ENCODE assay signal across 3 fruit fly cellular contexts in genomic region chrX:7201364-7201896, dm6.
A peak's percentile ranks its signal among the peaks of the same experiment; 100 is the strongest.
TF ChIP-seq lines count a peak whose summit lies in the region.

No protein-coding gene starts in this region.

- TF ChIP-seq CTCF in whole organism, embryonic (GFP tag; optimal IDR thresholded peaks at IDR 0.05; lab: Kevin White, UChicago): no peak

TF ChIP-seq in whole organism, embryonic, 481 proteins besides CTCF, POLR2A, EP300 and RAD21:
- TF ChIP-seq Drgx (GFP tag; IDR thresholded peaks at IDR 0.05; lab: Robert Waterston, UW): 0 out of 2 replicates have a peak, but pooled peaks have one; percentile 9
- TF ChIP-seq nom (GFP tag; optimal IDR thresholded peaks at IDR 0.05; lab: Kevin White, UChicago): peak; percentile 48
- TF ChIP-seq Spps (tag; optimal IDR thresholded peaks at IDR 0.05; lab: Kevin White, UChicago): no peak
- TF ChIP-seq CG7556 (GFP tag; optimal IDR thresholded peaks at IDR 0.05; lab: Kevin White, UChicago): no peak
- TF ChIP-seq maf-S (GFP tag; optimal IDR thresholded peaks at IDR 0.05; lab: Kevin White, UChicago): no peak
- TF ChIP-seq CG14965 (GFP tag; optimal IDR thresholded peaks at IDR 0.05; lab: Kevin White, UChicago; ENCODE audit: borderline replicate concordance): no peak
- TF ChIP-seq CG5180 (GFP tag; optimal IDR thresholded peaks at IDR 0.05; lab: Kevin White, UChicago): peak; percentile 51
- TF ChIP-seq ewg (GFP tag; optimal IDR thresholded peaks at IDR 0.05; lab: Kevin White, UChicago): peak; percentile 66

TF ChIP-seq in whole organism, prepupa, 60 proteins besides CTCF, POLR2A, EP300 and RAD21:
- TF ChIP-seq Blimp-1 (GFP tag; optimal IDR thresholded peaks at IDR 0.05; lab: Kevin White, UChicago): no peak
- peak; percentile 38 to 41 for TF ChIP-seq ss (GFP tag; optimal IDR thresholded peaks at IDR 0.05; lab: Kevin White, UChicago)
- TF ChIP-seq CG8119 (GFP tag; IDR thresholded peaks at IDR 0.05; lab: Robert Waterston, UW): 0 out of 3 replicates have a peak, but pooled peaks have one; percentile 28
- TF ChIP-seq CG6163 (GFP tag; IDR thresholded peaks at IDR 0.05; lab: Robert Waterston, UW): 0 out of 3 replicates have a peak, but pooled peaks have one; percentile 13
- TF ChIP-seq CG6808 (GFP tag; optimal IDR thresholded peaks at IDR 0.05; lab: Kevin White, UChicago): peak; percentile 32
- TF ChIP-seq eg (GFP tag; IDR thresholded peaks at IDR 0.05; lab: Robert Waterston, UW): peak; percentile 34; the same call in 1 of the 3 replicates
- TF ChIP-seq CG9139 (GFP tag; optimal IDR thresholded peaks at IDR 0.05; lab: Kevin White, UChicago): peak; percentile 16
- no peak for TF ChIP-seq pdm3 (GFP tag; optimal IDR thresholded peaks at IDR 0.05; lab: Kevin White, UChicago)
- TF ChIP-seq spab (GFP tag; optimal IDR thresholded peaks at IDR 0.05; lab: Kevin White, UChicago): peak; percentile 9

TF ChIP-seq in whole organism, pupa, 21 proteins besides CTCF, POLR2A, EP300 and RAD21:
- TF ChIP-seq CG12605 (GFP tag; IDR thresholded peaks at IDR 0.05; lab: Robert Waterston, UW) (peak; percentile 60), CG4496 (GFP tag; IDR thresholded peaks at IDR 0.05; lab: Robert Waterston, UW) (peak; percentile 54; the same call in 1 of the 3 replicates), Snoo (tag; optimal IDR thresholded peaks at IDR 0.05; lab: Kevin White, UChicago) (no peak)
